Worm (Caenorhabditis elegans) whole organism, late embryonic: ENCODE measurements around the gene B0454.8.

Source experiments
- T23F11.4 ChIP-seq: fragments of 200-800 bp; sonication (Bioruptor generic); optimal IDR thresholded peaks from 2 replicates; lab custom pipeline; 2018; ENCODE audit warnings: mild to moderate bottlenecking, missing genetic modification characterization, missing compliant biosample characterization
- ama-1 ChIP-seq: fragments of 150-350 bp; optimal IDR thresholded peaks from 2 replicates; lab custom pipeline; 2014
- ceh-24 ChIP-seq: sonication (generic microtip); optimal IDR thresholded peaks from 2 replicates; lab custom pipeline; 2016; ENCODE audit warnings: mild to moderate bottlenecking, missing genetic modification characterization, missing compliant biosample characterization
- hlh-15 ChIP-seq: sonication (generic microtip); optimal IDR thresholded peaks from 2 replicates; lab custom pipeline; 2016; ENCODE audit warnings: missing genetic modification characterization, missing compliant biosample characterization
- nhr-232 ChIP-seq: sonication (generic microtip); optimal IDR thresholded peaks from 2 replicates; lab custom pipeline; 2016; ENCODE audit warnings: missing genetic modification characterization, missing compliant biosample characterization
- odd-2 ChIP-seq: sonication (generic microtip); optimal IDR thresholded peaks from 2 replicates; lab custom pipeline; 2017; ENCODE audit warnings: antibody characterized with exemption, mild to moderate bottlenecking, missing genetic modification characterization, missing compliant biosample characterization
- pha-2 ChIP-seq: sonication (generic microtip); optimal IDR thresholded peaks from 2 replicates; lab custom pipeline; 2017; ENCODE audit warnings: mild to moderate bottlenecking, missing genetic modification characterization, missing compliant biosample characterization
- pha-4 ChIP-seq: fragments of 150-350 bp; optimal IDR thresholded peaks from 2 replicates; lab custom pipeline; 2018; ENCODE audit warnings: missing biosample characterization, missing genetic modification reagents, missing genetic modification characterization
- sox-4 ChIP-seq: sonication (generic microtip); optimal IDR thresholded peaks from 2 replicates; lab custom pipeline; 2017; ENCODE audit warnings: mild to moderate bottlenecking, missing genetic modification characterization, inconsistent platforms, missing compliant biosample characterization

ce11 chrII:2991555-2992083 is 51.6 kb downstream of the B0454.8 start, which contains the start of gene K08A2.2:
- no peak for TF ChIP-seq pha-2
- no peak for TF ChIP-seq odd-2 (tag; lab: Kevin White, UChicago)
- no peak for TF ChIP-seq ama-1 (lab: Kevin White, UChicago)
- TF ChIP-seq ceh-24 (tag; lab: Kevin White, UChicago), result no peak
- TF ChIP-seq sox-4 (tag; lab: Kevin White, UChicago), result no peak
- no peak for TF ChIP-seq nhr-232 (tag; lab: Kevin White, UChicago)
- TF ChIP-seq hlh-15 (tag; lab: Kevin White, UChicago), result no peak
- no peak for TF ChIP-seq pha-4
- no peak for TF ChIP-seq T23F11.4 (GFP tag; lab: Kevin White, UChicago)
